Worm (Caenorhabditis elegans) whole organism, young adult: ENCODE measurements around the gene C18H7.7.

Source experiments
- B0035.1 ChIP-seq: sonication (generic microtip); optimal IDR thresholded peaks from 2 replicates; lab custom pipeline; 2016; ENCODE audit warnings: missing genetic modification characterization, mild to moderate bottlenecking, missing compliant biosample characterization, missing genotype, missing genetic modification reagents
- B0261.1 ChIP-seq: sonication (generic microtip); optimal IDR thresholded peaks from 2 replicates; lab custom pipeline; 2016; ENCODE audit warnings: mild to moderate bottlenecking, missing genetic modification characterization, moderate library complexity, missing compliant biosample characterization
- C06A6.2 ChIP-seq: fragments of 200-800 bp; sonication (Bioruptor generic); conservative IDR thresholded peaks from 2 replicates; pipeline ENCODE4 v1.3.6; 2022; ENCODE audit warnings: missing genetic modification characterization, missing compliant biosample characterization
- C17E4.6 ChIP-seq: fragments of 200-800 bp; sonication (Bioruptor generic); IDR thresholded peaks from 2 replicates; pipeline ENCODE4 v1.3.6; 2022; ENCODE audit warnings: missing genetic modification reagents, missing genetic modification characterization, missing compliant biosample characterization
- F33H1.4 ChIP-seq: fragments of 200-800 bp; sonication (Bioruptor generic); IDR thresholded peaks from 2 replicates; pipeline ENCODE4 v1.3.6; 2022; ENCODE audit warnings: missing genetic modification reagents, missing genetic modification characterization, missing compliant biosample characterization
- F37B4.10 ChIP-seq: fragments of 200-800 bp; sonication (Bioruptor generic); IDR thresholded peaks from 2 replicates; pipeline ENCODE4 v1.3.6; 2022; ENCODE audit warnings: missing genetic modification characterization, missing compliant biosample characterization
- F49E8.2 ChIP-seq: sonication (generic microtip); optimal IDR thresholded peaks from 3 replicates; lab custom pipeline; 2017; ENCODE audit warnings: missing genetic modification characterization, mild to moderate bottlenecking, missing compliant biosample characterization, antibody characterized with exemption, moderate library complexity; ENCODE audit not compliant: insufficient read depth
- F57A8.1 ChIP-seq: fragments of 200-800 bp; sonication (Bioruptor generic); optimal IDR thresholded peaks from 2 replicates; lab custom pipeline; 2018; ENCODE audit warnings: mild to moderate bottlenecking, missing genetic modification characterization, moderate library complexity, missing compliant biosample characterization
- T07F8.4 ChIP-seq: sonication (generic microtip); optimal IDR thresholded peaks from 2 replicates; lab custom pipeline; 2016; ENCODE audit warnings: mild to moderate bottlenecking, missing genetic modification characterization, moderate library complexity, missing compliant biosample characterization
- Y53F4B.3 ChIP-seq: fragments of 200-800 bp; sonication (Bioruptor generic); IDR thresholded peaks from 2 replicates; pipeline ENCODE4 v1.3.6; 2022; ENCODE audit warnings: missing genetic modification reagents, missing genetic modification characterization, missing compliant biosample characterization
- Y56A3A.18 ChIP-seq: fragments of 200-800 bp; sonication (Bioruptor generic); IDR thresholded peaks from 2 replicates; pipeline ENCODE4 v1.3.6; 2022; ENCODE audit warnings: missing genetic modification reagents, missing genetic modification characterization, missing compliant biosample characterization
- Y79H2A.3 ChIP-seq: fragments of 200-800 bp; sonication (Bioruptor generic); conservative IDR thresholded peaks from 2 replicates; pipeline ENCODE4 v1.3.6; 2022; ENCODE audit warnings: missing genetic modification reagents, missing genetic modification characterization, missing compliant biosample characterization
- ZK185.1 ChIP-seq: sonication (generic microtip); optimal IDR thresholded peaks from 2 replicates; lab custom pipeline; 2016; ENCODE audit warnings: mild to moderate bottlenecking, missing genetic modification characterization, missing compliant biosample characterization; ENCODE audit not compliant: poor library complexity, severe bottlenecking
- akir-1 ChIP-seq: fragments of 200-800 bp; sonication (Bioruptor generic); optimal IDR thresholded peaks from 2 replicates; lab custom pipeline; 2018; ENCODE audit warnings: mild to moderate bottlenecking, missing genetic modification characterization, moderate library complexity, missing compliant biosample characterization
- attf-3 ChIP-seq: fragments of 200-800 bp; sonication (Bioruptor generic); conservative IDR thresholded peaks from 2 replicates; pipeline ENCODE4 v1.3.6; 2022; ENCODE audit warnings: missing genetic modification reagents, missing genetic modification characterization, missing compliant biosample characterization
- attf-5 ChIP-seq: fragments of 200-800 bp; sonication (Bioruptor generic); optimal IDR thresholded peaks from 2 replicates; lab custom pipeline; 2018; ENCODE audit warnings: mild to moderate bottlenecking, missing genetic modification characterization, missing compliant biosample characterization
- ccch-3 ChIP-seq: fragments of 200-800 bp; sonication (Bioruptor generic); optimal IDR thresholded peaks from 2 replicates; lab custom pipeline; 2018; ENCODE audit warnings: mild to moderate bottlenecking, missing genetic modification characterization, missing compliant biosample characterization
- ceh-27 ChIP-seq: fragments of 200-800 bp; sonication (Bioruptor generic); optimal IDR thresholded peaks from 2 replicates; lab custom pipeline; 2018; ENCODE audit warnings: mild to moderate bottlenecking, missing genetic modification characterization, moderate library complexity, missing compliant biosample characterization
- ceh-40 ChIP-seq: fragments of 200-800 bp; sonication (Bioruptor generic); IDR thresholded peaks from 2 replicates; pipeline ENCODE4 v1.3.6; 2022; ENCODE audit warnings: missing genetic modification characterization, missing compliant biosample characterization
- die-1 ChIP-seq: sonication (generic microtip); optimal IDR thresholded peaks from 2 replicates; lab custom pipeline; 2016; ENCODE audit warnings: missing genotype, mild to moderate bottlenecking, missing genetic modification characterization, missing compliant biosample characterization
- dox-1 ChIP-seq: fragments of 200-800 bp; sonication (Bioruptor generic); IDR thresholded peaks from 2 replicates; pipeline ENCODE4 v1.3.6; 2022; ENCODE audit warnings: missing genetic modification reagents, missing genetic modification characterization, missing compliant biosample characterization
- dpff-1 ChIP-seq: sonication (generic microtip); optimal IDR thresholded peaks from 2 replicates; lab custom pipeline; 2017; ENCODE audit warnings: mild to moderate bottlenecking, missing genetic modification characterization, missing compliant biosample characterization
- dpl-1 ChIP-seq: fragments of 150-350 bp; optimal IDR thresholded peaks from 2 replicates; lab custom pipeline; 2014; ENCODE audit warnings: missing biosample characterization, missing genetic modification reagents, missing genetic modification characterization
- ets-4 ChIP-seq: fragments of 200-800 bp; sonication (Bioruptor generic); optimal IDR thresholded peaks from 2 replicates; lab custom pipeline; 2018; ENCODE audit warnings: mild to moderate bottlenecking, missing genetic modification characterization, missing compliant biosample characterization
- fkh-3 ChIP-seq: sonication (generic microtip); optimal IDR thresholded peaks from 2 replicates; lab custom pipeline; 2016; ENCODE audit warnings: mild to moderate bottlenecking, missing genetic modification characterization, missing compliant biosample characterization
- him-1 ChIP-seq: sonication (generic microtip); optimal IDR thresholded peaks from 2 replicates; lab custom pipeline; 2016; ENCODE audit warnings: missing genotype, missing genetic modification reagents, missing genetic modification characterization, missing compliant biosample characterization
- lag-1 ChIP-seq: fragments of 200-800 bp; sonication (Bioruptor generic); IDR thresholded peaks from 2 replicates; pipeline ENCODE4 v1.3.6; 2022; ENCODE audit warnings: missing genetic modification reagents, missing genetic modification characterization, missing compliant biosample characterization
- lin-35 ChIP-seq, 3 experiments: fragments of 150-350 bp in 2 of 3; sonication (generic microtip) in 1 of 3; optimal IDR thresholded peaks; 2 replicates each; lab custom pipeline; 2014 to 2018; ENCODE audit warnings: missing biosample characterization in 3 of 3, missing genetic modification characterization in 3 of 3, missing genetic modification reagents in 3 of 3
- lin-54 ChIP-seq: fragments of 200-800 bp; sonication (Bioruptor generic); optimal IDR thresholded peaks from 2 replicates; lab custom pipeline; 2018; ENCODE audit warnings: mild to moderate bottlenecking, missing genetic modification characterization, missing compliant biosample characterization
- lsy-27 ChIP-seq: sonication (generic microtip); optimal IDR thresholded peaks from 2 replicates; lab custom pipeline; 2017; ENCODE audit warnings: missing genetic modification characterization, mild to moderate bottlenecking, missing compliant biosample characterization, antibody characterized with exemption, missing genotype, borderline replicate concordance; ENCODE audit not compliant: insufficient read depth
- madf-6 ChIP-seq: fragments of 200-800 bp; sonication (Bioruptor generic); IDR thresholded peaks from 2 replicates; pipeline ENCODE4 v1.3.6; 2022; ENCODE audit warnings: missing genetic modification reagents, missing genetic modification characterization, missing compliant biosample characterization
- mcd-1 ChIP-seq: fragments of 200-800 bp; sonication (Bioruptor generic); IDR thresholded peaks from 2 replicates; pipeline ENCODE4 v1.3.6; 2022; ENCODE audit warnings: missing genetic modification reagents, missing genetic modification characterization, missing compliant biosample characterization
- nfya-1 ChIP-seq: sonication (generic microtip); optimal IDR thresholded peaks from 2 replicates; lab custom pipeline; 2017; ENCODE audit warnings: antibody characterized with exemption, missing compliant biosample characterization, missing genetic modification characterization, borderline replicate concordance; ENCODE audit not compliant: insufficient read depth
- nfya-2 ChIP-seq: fragments of 200-800 bp; sonication (Bioruptor generic); IDR thresholded peaks from 2 replicates; pipeline ENCODE4 v1.3.6; 2022; ENCODE audit warnings: missing genetic modification reagents, missing genetic modification characterization, missing compliant biosample characterization
- nhr-90 ChIP-seq: sonication (generic microtip); optimal IDR thresholded peaks from 2 replicates; lab custom pipeline; 2016; ENCODE audit warnings: missing genotype, mild to moderate bottlenecking, missing genetic modification characterization, missing compliant biosample characterization
- pha-4 ChIP-seq: fragments of 150-350 bp; sonication (generic microtip); optimal IDR thresholded peaks from 2 replicates; lab custom pipeline; 2014; ENCODE audit warnings: missing biosample characterization, missing genetic modification reagents, missing genetic modification characterization
- rcor-1 ChIP-seq: fragments of 200-800 bp; sonication (Bioruptor generic); IDR thresholded peaks from 2 replicates; pipeline ENCODE4 v1.3.6; 2022; ENCODE audit warnings: missing genetic modification reagents, missing genetic modification characterization, missing compliant biosample characterization
- repo-1 ChIP-seq: sonication (generic microtip); optimal IDR thresholded peaks from 2 replicates; lab custom pipeline; 2017; ENCODE audit warnings: mild to moderate bottlenecking, missing genetic modification characterization, missing compliant biosample characterization
- somi-1 ChIP-seq: fragments of 200-800 bp; sonication (Bioruptor generic); optimal IDR thresholded peaks from 2 replicates; lab custom pipeline; 2018; ENCODE audit warnings: mild to moderate bottlenecking, missing genetic modification characterization, missing compliant biosample characterization
- sptf-2 ChIP-seq: fragments of 200-800 bp; sonication (Bioruptor generic); optimal IDR thresholded peaks from 2 replicates; lab custom pipeline; 2018; ENCODE audit warnings: mild to moderate bottlenecking, missing genetic modification characterization, missing compliant biosample characterization
- tbx-9 ChIP-seq: sonication (generic microtip); optimal IDR thresholded peaks from 2 replicates; lab custom pipeline; 2016; ENCODE audit warnings: borderline replicate concordance, missing genetic modification characterization, inconsistent platforms, missing compliant biosample characterization
- zim-3 ChIP-seq: sonication (generic microtip); optimal IDR thresholded peaks from 2 replicates; lab custom pipeline; 2017; ENCODE audit warnings: mild to moderate bottlenecking, missing genetic modification characterization, moderate library complexity, missing compliant biosample characterization
- ztf-22 ChIP-seq: fragments of 200-800 bp; sonication (Bioruptor generic); optimal IDR thresholded peaks from 2 replicates; lab custom pipeline; 2018; ENCODE audit warnings: mild to moderate bottlenecking, missing genetic modification characterization, moderate library complexity, missing compliant biosample characterization
- ztf-25 ChIP-seq: fragments of 200-800 bp; sonication (Bioruptor generic); IDR thresholded peaks from 2 replicates; pipeline ENCODE4 v1.3.6; 2022; ENCODE audit warnings: missing genetic modification reagents, missing genetic modification characterization, missing compliant biosample characterization
- ztf-26 ChIP-seq: sonication (generic microtip); optimal IDR thresholded peaks from 2 replicates; lab custom pipeline; 2017; ENCODE audit warnings: missing genetic modification characterization, missing compliant biosample characterization
- ztf-6 ChIP-seq: fragments of 200-800 bp; sonication (Bioruptor generic); IDR thresholded peaks from 2 replicates; pipeline ENCODE4 v1.3.6; 2022; ENCODE audit warnings: missing genetic modification reagents, missing genetic modification characterization, missing compliant biosample characterization

Gene C18H7.7

DNA sequence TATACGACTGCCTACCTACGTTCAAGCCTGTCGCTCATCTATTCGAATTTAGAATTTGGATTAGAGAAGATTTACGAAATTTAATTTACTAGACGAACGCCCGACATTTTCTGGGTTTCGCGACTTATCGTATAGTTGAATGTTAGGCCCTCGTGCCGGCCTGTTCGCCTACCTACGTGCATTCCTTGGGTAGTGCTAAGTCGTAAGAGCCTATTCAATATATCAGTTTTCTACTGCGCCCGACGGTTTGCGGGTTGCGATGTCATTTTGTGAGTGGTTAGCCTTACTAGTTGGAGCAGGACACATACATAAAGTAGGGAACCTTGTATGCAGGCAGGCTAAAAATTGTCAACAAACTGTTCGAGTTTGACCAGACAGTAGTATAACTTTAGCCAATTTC lies 26.8 kb upstream of the C18H7.7 start:
- no peak for TF ChIP-seq ets-4 (GFP tag; lab: Kevin White, UChicago)
- no peak for TF ChIP-seq nhr-90 (tag; lab: Kevin White, UChicago)
- no peak for TF ChIP-seq lsy-27 (tag; lab: Kevin White, UChicago)
- TF ChIP-seq ztf-25 (GFP tag; lab: Robert Waterston, UW), result no peak
- no peak for TF ChIP-seq sptf-2 (GFP tag; lab: Kevin White, UChicago)
- TF ChIP-seq Y53F4B.3, result no peak
- TF ChIP-seq ZK185.1 (tag; lab: Kevin White, UChicago), result no peak
- no peak for TF ChIP-seq C06A6.2 (GFP tag; lab: Robert Waterston, UW)
- no peak for TF ChIP-seq dpl-1 (GFP tag; lab: Kevin White, UChicago)
- no peak for TF ChIP-seq B0035.1 (tag; lab: Kevin White, UChicago)
- no peak for TF ChIP-seq nfya-1 (tag; lab: Kevin White, UChicago)
- no peak for TF ChIP-seq ceh-40 (GFP tag; lab: Robert Waterston, UW)
- no peak for TF ChIP-seq lin-54 (GFP tag; lab: Kevin White, UChicago)
- no peak for TF ChIP-seq dpff-1
- no peak for TF ChIP-seq repo-1
- no peak for TF ChIP-seq lin-35 (GFP tag; optimal IDR thresholded peaks at IDR 0.05; lab: Kevin White, UChicago)
- TF ChIP-seq dox-1 (GFP tag; lab: Robert Waterston, UW), result no peak
- TF ChIP-seq F57A8.1 (GFP tag; lab: Kevin White, UChicago), result no peak
- no peak for TF ChIP-seq him-1 (tag; lab: Kevin White, UChicago)

DNA sequence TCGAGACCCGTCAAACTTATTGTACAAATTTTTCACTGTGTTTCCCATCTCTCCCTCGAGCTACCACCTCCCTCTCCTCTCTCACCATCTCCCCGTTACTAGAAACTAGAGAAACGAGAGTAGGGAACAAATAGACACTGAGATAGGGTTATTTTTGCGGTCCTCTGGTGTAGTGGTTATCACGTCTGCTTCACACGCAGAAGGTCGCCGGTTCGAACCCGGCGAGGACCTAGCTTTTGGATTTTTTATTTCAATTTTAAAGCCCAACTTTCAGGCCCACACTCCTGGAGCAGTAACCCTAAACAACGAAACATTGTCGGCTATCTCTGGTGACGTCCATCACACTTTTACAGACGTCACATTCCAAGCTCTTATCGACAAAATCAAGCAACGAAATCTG lies 24.1 kb upstream of the C18H7.7 start:
- TF ChIP-seq rcor-1 (GFP tag; lab: Robert Waterston, UW), result peak; percentile 42; the same call in 1 of the 2 replicates
- no peak for TF ChIP-seq nfya-2
- 0 out of 2 replicates have a peak, but pooled peaks have one; percentile 33 for TF ChIP-seq madf-6 (GFP tag; lab: Robert Waterston, UW)
- TF ChIP-seq B0261.1 (tag; lab: Kevin White, UChicago), result peak; percentile 85
- TF ChIP-seq Y79H2A.3 (GFP tag; lab: Robert Waterston, UW), result no peak
- peak; percentile 63 for TF ChIP-seq ceh-27 (GFP tag; lab: Kevin White, UChicago)
- TF ChIP-seq nfya-1 (tag; lab: Kevin White, UChicago), result no peak
- peak; percentile 50 for TF ChIP-seq die-1
- peak; percentile 19; the same call in 1 of the 2 replicates for TF ChIP-seq F33H1.4 (GFP tag; lab: Robert Waterston, UW)
- TF ChIP-seq Y56A3A.18, result 0 out of 2 replicates have a peak, but pooled peaks have one; percentile 60
- no peak for TF ChIP-seq fkh-3
- TF ChIP-seq F37B4.10, result no peak
- TF ChIP-seq ztf-6 (GFP tag; lab: Robert Waterston, UW), result no peak
- no peak for TF ChIP-seq lag-1 (GFP tag; lab: Robert Waterston, UW)
- no peak for TF ChIP-seq somi-1 (GFP tag; lab: Kevin White, UChicago)
- peak; percentile 61 for TF ChIP-seq nhr-90 (tag; lab: Kevin White, UChicago)
- TF ChIP-seq akir-1 (GFP tag; lab: Kevin White, UChicago), result peak; percentile 29
- no peak for TF ChIP-seq ztf-22
- peak; percentile 58 for TF ChIP-seq mcd-1 (GFP tag; lab: Robert Waterston, UW)
- TF ChIP-seq attf-3 (GFP tag; lab: Robert Waterston, UW), result no peak
- TF ChIP-seq T07F8.4 (tag; lab: Kevin White, UChicago), result peak; percentile 29
- TF ChIP-seq F57A8.1 (GFP tag; lab: Kevin White, UChicago), result no peak
- no peak for TF ChIP-seq F49E8.2
- no peak for TF ChIP-seq pha-4 (tag; lab: Kevin White, UChicago)
- no peak for TF ChIP-seq sptf-2 (GFP tag; lab: Kevin White, UChicago)
- peak; percentile 55 for TF ChIP-seq repo-1
- no peak for TF ChIP-seq C17E4.6
- no peak for TF ChIP-seq ccch-3 (GFP tag; lab: Kevin White, UChicago)
- no peak for TF ChIP-seq tbx-9 (tag; lab: Kevin White, UChicago)
- TF ChIP-seq ztf-26, result no peak
- peak; percentile 9 for TF ChIP-seq attf-5 (GFP tag; lab: Kevin White, UChicago)
- peak; percentile 82 for TF ChIP-seq zim-3 (tag; lab: Kevin White, UChicago)
- TF ChIP-seq him-1 (tag; lab: Kevin White, UChicago), result peak; percentile 75
